Fruit fly (Drosophila melanogaster) whole organism, embryonic: ENCODE results near the gene Jhbp1.

Source experiments
- B-H1 ChIP-seq: fragments of 200-800 bp; sonication (Bioruptor generic); IDR thresholded peaks from 3 replicates; pipeline ENCODE4 v1.3.6; 2022; ENCODE audit warnings: missing biosample characterization, missing genetic modification characterization
- CG10366 ChIP-seq: fragments of 200-800 bp; sonication (Bioruptor generic); IDR thresholded peaks from 2 replicates; pipeline ENCODE4 v1.3.6; 2022; ENCODE audit warnings: missing biosample characterization, missing genetic modification characterization
- CG11456 ChIP-seq: fragments of 200-800 bp; sonication (Bioruptor generic); IDR thresholded peaks from 3 replicates; pipeline ENCODE4 v1.3.6; 2022; ENCODE audit warnings: missing biosample characterization, missing genetic modification characterization
- CG11723 ChIP-seq: fragments of 200-800 bp; sonication (Bioruptor generic); optimal IDR thresholded peaks from 2 replicates; lab custom pipeline; 2017; ENCODE audit warnings: missing biosample characterization, mild to moderate bottlenecking, missing genetic modification characterization
- CG12155 ChIP-seq: fragments of 200-800 bp; sonication (Bioruptor generic); optimal IDR thresholded peaks from 3 replicates; lab custom pipeline; 2016; ENCODE audit warnings: missing biosample characterization, missing genetic modification characterization
- CG12659 ChIP-seq: fragments of 200-800 bp; sonication (Bioruptor generic); optimal IDR thresholded peaks from 3 replicates; lab custom pipeline; 2017; ENCODE audit warnings: mild to moderate bottlenecking, missing biosample characterization, missing genetic modification reagents, missing genetic modification characterization
- CG12769 ChIP-seq: fragments of 200-800 bp; sonication (Bioruptor generic); optimal IDR thresholded peaks from 2 replicates; lab custom pipeline; 2019; ENCODE audit warnings: missing biosample characterization, mild to moderate bottlenecking, missing genetic modification characterization, moderate library complexity
- CG13424 ChIP-seq: fragments of 200-800 bp; sonication (Bioruptor generic); optimal IDR thresholded peaks from 2 replicates; lab custom pipeline; 2019; ENCODE audit warnings: missing biosample characterization, mild to moderate bottlenecking, missing genetic modification characterization, moderate library complexity
- CG14710 ChIP-seq: fragments of 200-800 bp; sonication (Bioruptor generic); optimal IDR thresholded peaks from 3 replicates; lab custom pipeline; 2019; ENCODE audit warnings: missing biosample characterization, mild to moderate bottlenecking, missing genetic modification characterization, moderate library complexity
- CG15269 ChIP-seq: fragments of 200-800 bp; sonication (Bioruptor generic); optimal IDR thresholded peaks from 2 replicates; lab custom pipeline; 2018; ENCODE audit warnings: missing biosample characterization, mild to moderate bottlenecking, missing genetic modification characterization, moderate library complexity
- CG1647 ChIP-seq: fragments of 200-800 bp; sonication (Bioruptor generic); optimal IDR thresholded peaks from 3 replicates; lab custom pipeline; 2016; ENCODE audit warnings: missing biosample characterization, missing genetic modification characterization
- CG16779 ChIP-seq: fragments of 200-800 bp; sonication (Bioruptor generic); IDR thresholded peaks from 2 replicates; pipeline ENCODE4 v1.3.6; 2022; ENCODE audit warnings: missing biosample characterization, missing genetic modification characterization
- CG16813 ChIP-seq: fragments of 200-800 bp; sonication (Bioruptor generic); IDR thresholded peaks from 3 replicates; pipeline ENCODE4 v1.3.6; 2022; ENCODE audit warnings: missing biosample characterization, missing genetic modification characterization; ENCODE audit not compliant: partially characterized antibody
- CG16815 ChIP-seq: fragments of 200-800 bp; sonication (Bioruptor generic); optimal IDR thresholded peaks from 3 replicates; lab custom pipeline; 2017; ENCODE audit warnings: missing biosample characterization, mild to moderate bottlenecking, missing genetic modification characterization
- CG17568 ChIP-seq: fragments of 200-800 bp; sonication (Bioruptor generic); optimal IDR thresholded peaks from 2 replicates; lab custom pipeline; 2018; ENCODE audit warnings: missing biosample characterization, mild to moderate bottlenecking, missing genetic modification characterization, moderate library complexity
- CG32532 ChIP-seq: fragments of 200-800 bp; sonication (Bioruptor generic); IDR thresholded peaks from 2 replicates; pipeline ENCODE4 v1.3.6; 2022; ENCODE audit warnings: missing biosample characterization, missing genetic modification characterization
- CG4707 ChIP-seq: fragments of 200-800 bp; sonication (Bioruptor generic); optimal IDR thresholded peaks from 2 replicates; lab custom pipeline; 2018; ENCODE audit warnings: missing biosample characterization, mild to moderate bottlenecking, missing genetic modification characterization, moderate library complexity
- CG5953 ChIP-seq: fragments of 200-800 bp; sonication (Bioruptor generic); IDR thresholded peaks from 2 replicates; pipeline ENCODE4 v1.3.6; 2022; ENCODE audit warnings: missing biosample characterization, missing genetic modification characterization
- CG8478 ChIP-seq: fragments of >200 bp; optimal IDR thresholded peaks from 2 replicates; lab custom pipeline; 2018
- CTCF ChIP-seq: fragments of 200-800 bp; sonication (Bioruptor generic); optimal IDR thresholded peaks from 2 replicates; lab custom pipeline; 2017; ENCODE audit warnings: missing biosample characterization, mild to moderate bottlenecking, missing genetic modification characterization, moderate library complexity
- Chrac-16 ChIP-seq: fragments of 200-800 bp; sonication (Bioruptor generic); optimal IDR thresholded peaks from 3 replicates; lab custom pipeline; 2016; ENCODE audit warnings: missing biosample characterization, missing genetic modification characterization
- CoRest ChIP-seq: fragments of 200-800 bp; sonication (Bioruptor generic); optimal IDR thresholded peaks from 3 replicates; lab custom pipeline; 2018; ENCODE audit warnings: missing biosample characterization, mild to moderate bottlenecking, missing genetic modification characterization, moderate library complexity
- Dbx ChIP-seq: fragments of 200-800 bp; sonication (Bioruptor generic); IDR thresholded peaks from 3 replicates; pipeline ENCODE4 v1.3.6; 2022; ENCODE audit warnings: missing biosample characterization, missing genetic modification characterization
- Fer2 ChIP-seq: fragments of 200-800 bp; sonication (Bioruptor generic); optimal IDR thresholded peaks from 2 replicates; lab custom pipeline; 2018; ENCODE audit warnings: missing biosample characterization, mild to moderate bottlenecking, missing genetic modification characterization, moderate library complexity
- HmgD ChIP-seq: fragments of 200-800 bp; sonication (Bioruptor generic); optimal IDR thresholded peaks from 3 replicates; lab custom pipeline; 2016; ENCODE audit warnings: missing biosample characterization, missing genetic modification characterization
- Hr78 ChIP-seq, 2 experiments: fragments of 200-800 bp in 1 of 2; fragments of >200 bp in 1 of 2; sonication (Bioruptor generic) in 1 of 2; optimal IDR thresholded peaks; 2 replicates each; lab custom pipeline; 2017 to 2019; ENCODE audit warnings: missing biosample characterization in 2 of 2, missing genetic modification characterization in 2 of 2, mild to moderate bottlenecking in 1 of 2, moderate library complexity in 1 of 2
- Poxn ChIP-seq: fragments of 200-800 bp; sonication (Bioruptor generic); IDR thresholded peaks from 2 replicates; pipeline ENCODE4 v1.3.6; 2022; ENCODE audit warnings: missing biosample characterization, missing genetic modification characterization
- Sox100B ChIP-seq: fragments of 200-800 bp; sonication (Bioruptor generic); optimal IDR thresholded peaks from 3 replicates; lab custom pipeline; 2018; ENCODE audit warnings: missing biosample characterization, mild to moderate bottlenecking, missing genetic modification characterization
- Spps ChIP-seq: fragments of 200-800 bp; sonication (Bioruptor generic); optimal IDR thresholded peaks from 2 replicates; lab custom pipeline; 2018; ENCODE audit warnings: missing biosample characterization, mild to moderate bottlenecking, missing genetic modification characterization
- Taf1 ChIP-seq: fragments of 200-800 bp; sonication (Bioruptor generic); IDR thresholded peaks from 2 replicates; pipeline ENCODE4 v1.3.6; 2022; ENCODE audit warnings: missing biosample characterization, missing genetic modification characterization
- bcd ChIP-seq: fragments of 200-800 bp; sonication (Bioruptor generic); optimal IDR thresholded peaks from 2 replicates; lab custom pipeline; 2017; ENCODE audit warnings: missing biosample characterization, mild to moderate bottlenecking, missing genetic modification characterization
- caup ChIP-seq: fragments of 200-800 bp; sonication (Bioruptor generic); optimal IDR thresholded peaks from 3 replicates; lab custom pipeline; 2017; ENCODE audit warnings: missing biosample characterization, mild to moderate bottlenecking, missing genetic modification characterization, moderate library complexity; ENCODE audit not compliant: severe bottlenecking
- disco-r ChIP-seq: fragments of 200-800 bp; sonication (Bioruptor generic); optimal IDR thresholded peaks from 2 replicates; lab custom pipeline; 2016; ENCODE audit warnings: missing biosample characterization, missing genetic modification characterization
- dmrt11E ChIP-seq: fragments of 200-800 bp; sonication (Bioruptor generic); optimal IDR thresholded peaks from 3 replicates; lab custom pipeline; 2018; ENCODE audit warnings: missing biosample characterization, mild to moderate bottlenecking, missing genetic modification characterization, moderate library complexity
- eyg ChIP-seq: fragments of 200-800 bp; sonication (Bioruptor generic); optimal IDR thresholded peaks from 3 replicates; lab custom pipeline; 2016; ENCODE audit warnings: missing biosample characterization, missing genetic modification characterization
- gem ChIP-seq: fragments of 200-800 bp; sonication (Bioruptor generic); optimal IDR thresholded peaks from 2 replicates; lab custom pipeline; 2019; ENCODE audit warnings: missing biosample characterization, mild to moderate bottlenecking, missing genetic modification characterization, moderate library complexity
- grau ChIP-seq: fragments of 200-800 bp; optimal IDR thresholded peaks from 3 replicates; lab custom pipeline; 2019; ENCODE audit warnings: missing biosample characterization, mild to moderate bottlenecking, missing genetic modification characterization, moderate library complexity
- kah ChIP-seq: fragments of 200-800 bp; sonication (Bioruptor generic); optimal IDR thresholded peaks from 2 replicates; lab custom pipeline; 2018; ENCODE audit warnings: missing biosample characterization, mild to moderate bottlenecking, missing genetic modification characterization
- ken ChIP-seq: fragments of 200-800 bp; sonication (Bioruptor generic); IDR thresholded peaks from 3 replicates; pipeline ENCODE4 v1.3.6; 2022; ENCODE audit warnings: missing biosample characterization, missing genetic modification characterization
- onecut ChIP-seq: fragments of 200-800 bp; sonication (Bioruptor generic); IDR thresholded peaks from 2 replicates; pipeline ENCODE4 v1.3.6; 2022; ENCODE audit warnings: missing biosample characterization, missing genetic modification characterization
- p53 ChIP-seq: fragments of 200-800 bp; sonication (Bioruptor generic); optimal IDR thresholded peaks from 2 replicates; lab custom pipeline; 2016; ENCODE audit warnings: missing biosample characterization, missing genetic modification characterization
- pho ChIP-seq: fragments of 200-800 bp; sonication (Bioruptor generic); optimal IDR thresholded peaks from 2 replicates; lab custom pipeline; 2016; ENCODE audit warnings: missing biosample characterization, missing genetic modification characterization
- pita ChIP-seq: fragments of 200-800 bp; sonication (Bioruptor generic); optimal IDR thresholded peaks from 2 replicates; lab custom pipeline; 2017; ENCODE audit warnings: missing biosample characterization, mild to moderate bottlenecking, missing genetic modification characterization
- sd ChIP-seq: fragments of 200-800 bp; sonication (Bioruptor generic); optimal IDR thresholded peaks from 3 replicates; lab custom pipeline; 2018; ENCODE audit warnings: missing biosample characterization, mild to moderate bottlenecking, missing genetic modification characterization, moderate library complexity
- slou ChIP-seq: fragments of 200-800 bp; sonication (Bioruptor generic); optimal IDR thresholded peaks from 3 replicates; lab custom pipeline; 2016; ENCODE audit warnings: missing biosample characterization, missing genetic modification characterization
- sna ChIP-seq: fragments of 200-800 bp; sonication (Bioruptor generic); IDR thresholded peaks from 2 replicates; pipeline ENCODE4 v1.3.6; 2022; ENCODE audit warnings: missing biosample characterization, missing genetic modification characterization; ENCODE audit not compliant: partially characterized antibody
- sob ChIP-seq: fragments of 200-800 bp; sonication (Bioruptor generic); IDR thresholded peaks from 2 replicates; pipeline ENCODE4 v1.3.6; 2022; ENCODE audit warnings: missing biosample characterization, missing genetic modification characterization
- ssp ChIP-seq: fragments of 200-800 bp; sonication (Bioruptor generic); IDR thresholded peaks from 2 replicates; pipeline ENCODE4 v1.3.6; 2022; ENCODE audit warnings: missing biosample characterization, missing genetic modification characterization
- tio ChIP-seq: fragments of 200-800 bp; sonication (Bioruptor generic); optimal IDR thresholded peaks from 2 replicates; lab custom pipeline; 2017; ENCODE audit warnings: missing biosample characterization, missing genetic modification characterization, inconsistent platforms

Jhbp1 gene

DNA sequence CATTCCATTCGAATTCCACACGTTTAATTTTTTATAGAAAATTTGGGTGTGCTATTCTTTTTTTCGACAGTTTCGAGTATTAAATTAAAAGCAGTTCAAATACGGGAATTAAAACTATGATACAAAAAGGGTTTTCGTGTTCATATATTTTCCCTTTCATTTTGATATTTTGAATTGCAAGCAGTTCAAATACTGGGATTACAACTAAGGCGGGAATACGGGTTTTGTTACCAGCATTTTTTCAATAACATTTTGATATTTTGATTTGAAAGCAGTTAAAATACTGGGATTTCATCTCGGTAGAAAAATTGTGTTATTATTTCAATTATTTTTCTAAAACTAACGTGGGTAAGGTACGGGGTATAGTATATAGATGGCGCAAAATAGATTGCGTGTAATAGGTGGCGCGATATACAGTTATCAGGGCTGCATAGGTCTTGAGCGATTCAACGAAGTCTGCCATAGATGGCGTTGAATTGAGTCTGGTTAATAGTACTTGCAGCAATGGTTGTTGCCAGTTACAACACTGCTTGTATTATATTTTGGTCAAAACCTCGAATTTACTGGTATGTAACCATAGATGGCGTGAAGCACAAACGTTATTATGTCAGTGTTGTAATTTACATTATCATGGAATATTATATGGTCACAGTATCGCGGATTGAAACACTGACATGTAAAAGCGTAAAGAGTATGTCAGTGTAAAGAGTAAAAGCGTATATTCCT is 5.3 kb downstream of the Jhbp1 start (continued):
- TF ChIP-seq ken (peak; percentile 64; the same call in 2 of the 3 replicates), CG4707 (no peak), CG10366 (GFP tag; lab: Robert Waterston, UW) (peak; percentile 35; the same call in 1 of the 2 replicates), disco-r (GFP tag; lab: Kevin White, UChicago) (peak; percentile 28), CG14710 (tag; lab: Kevin White, UChicago) (peak; percentile 29), sd (tag; lab: Kevin White, UChicago) (peak; percentile 48), CG12659 (GFP tag; lab: Kevin White, UChicago) (peak; percentile 19), ssp (GFP tag; lab: Robert Waterston, UW) (peak; percentile 60), Poxn (GFP tag; lab: Robert Waterston, UW) (no peak), eyg (GFP tag; lab: Kevin White, UChicago) (peak; percentile 31), CG17568 (GFP tag; lab: Kevin White, UChicago) (no peak), Sox100B (GFP tag; lab: Kevin White, UChicago) (no peak), p53 (peak; percentile 7), sna (GFP tag; lab: Robert Waterston, UW) (no peak), CG8478 (lab: Kevin White, UChicago) (peak; percentile 89), slou (peak; percentile 36), CG15269 (tag; lab: Kevin White, UChicago) (peak; percentile 45), caup (GFP tag; lab: Kevin White, UChicago) (no peak), CG16815 (GFP tag; lab: Kevin White, UChicago) (peak; percentile 25), CG11723 (GFP tag; lab: Kevin White, UChicago) (no peak), pho (GFP tag; lab: Kevin White, UChicago) (peak; percentile 77), CG5953 (GFP tag; lab: Robert Waterston, UW) (no peak; the same call in 1 of the 2 replicates), Fer2 (tag; lab: Kevin White, UChicago) (no peak), CG1647 (GFP tag; lab: Kevin White, UChicago) (peak; percentile 42), CG16813 (peak; percentile 67), pita (GFP tag; lab: Kevin White, UChicago) (peak; percentile 97), dmrt11E (tag; lab: Kevin White, UChicago) (peak; percentile 23), CG12769 (tag; lab: Kevin White, UChicago) (peak; percentile 67), CG12155 (GFP tag; lab: Kevin White, UChicago) (peak; percentile 61), CTCF (GFP tag; lab: Kevin White, UChicago) (peak; percentile 99), HmgD (GFP tag; lab: Kevin White, UChicago) (peak; percentile 84), CG32532 (GFP tag; lab: Robert Waterston, UW) (peak; percentile 86), Hr78 (GFP tag; optimal IDR thresholded peaks at IDR 0.05; lab: Kevin White, UChicago) (no peak), CG11456 (peak; percentile 94; the same call in 2 of the 3 replicates), CoRest (tag; lab: Kevin White, UChicago) (peak; percentile 62), Dbx (GFP tag; lab: Robert Waterston, UW) (peak; percentile 86), bcd (peak; percentile 35), CG16779 (peak; percentile 76), onecut (GFP tag; lab: Robert Waterston, UW) (peak; percentile 19; the same call in 1 of the 2 replicates), B-H1 (no peak), CG13424 (peak; percentile 43), tio (GFP tag; lab: Kevin White, UChicago) (peak; percentile 11), Spps (peak; percentile 26), grau (tag; lab: Kevin White, UChicago) (peak; percentile 56), sob (GFP tag; lab: Robert Waterston, UW) (peak; percentile 79), gem (tag; lab: Kevin White, UChicago) (peak; percentile 58), kah (GFP tag; lab: Kevin White, UChicago) (no peak), Chrac-16 (peak; percentile 81), Taf1 (peak; percentile 34; the same call in 1 of the 2 replicates)
